Worm (Caenorhabditis elegans): ENCODE data around the gene rhr-1.
"Not testable (repeated sequence)": the region's sequence is repeated elsewhere in the genome, so short reads cannot be mapped to it uniquely, and the experiment has no call there.

The rhr-1 gene

DNA sequence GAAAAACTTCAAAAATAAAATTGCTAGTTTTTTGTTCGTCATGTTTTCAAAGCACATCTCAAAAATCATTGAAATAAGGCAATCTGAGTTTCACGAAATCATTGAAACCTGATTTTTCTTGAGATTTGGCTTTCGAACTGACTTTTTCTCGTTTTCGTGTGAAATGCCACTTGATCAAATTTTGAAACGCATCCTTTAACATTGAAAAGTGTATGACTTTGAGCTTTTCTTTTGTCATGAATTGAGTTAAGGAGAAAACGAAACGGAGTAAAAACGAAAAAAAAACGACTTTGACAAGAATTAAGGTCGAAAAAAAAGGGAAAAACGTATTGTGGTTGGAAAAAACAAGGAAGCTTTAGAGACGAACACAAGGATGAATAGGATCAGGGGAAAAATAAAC is 27.0 kb downstream of the rhr-1 start:
- TF ChIP-seq fkh-10 (GFP tag; optimal IDR thresholded peaks at IDR 0.05): peak; percentile 74
- TF ChIP-seq ceh-20 (GFP tag; IDR thresholded peaks at IDR 0.05): no peak

DNA sequence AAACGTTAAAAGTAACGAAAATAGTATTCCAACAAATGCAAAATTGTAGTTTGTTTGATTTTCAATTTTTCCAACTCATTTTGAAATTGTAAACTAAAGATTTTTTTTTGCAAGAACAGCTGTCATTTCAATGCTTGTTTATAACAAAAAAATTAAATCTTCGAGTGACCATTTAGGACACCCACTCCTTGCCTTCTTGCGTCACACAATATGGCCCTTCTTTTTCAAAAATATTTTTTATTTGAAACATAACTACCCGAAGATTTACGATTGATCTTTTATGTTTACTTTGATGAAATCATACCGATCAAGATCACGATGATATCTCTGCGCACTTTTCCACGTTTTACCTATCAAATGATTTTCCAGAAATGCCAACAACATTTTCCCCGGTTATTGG is 31.8 kb downstream of the rhr-1 start, which contains the start of gene ZC317.2:
TSS of gene ZC317.2 (plus strand) at position 301 of the 400 bp plus-strand sequence.
- TF ChIP-seq aha-1 (tag): peak; percentile 53
- no peak for TF ChIP-seq nhr-41 (GFP tag; IDR thresholded peaks at IDR 0.05)
- TF ChIP-seq nhr-28 (tag; optimal IDR thresholded peaks at IDR 0.05): no peak

DNA sequence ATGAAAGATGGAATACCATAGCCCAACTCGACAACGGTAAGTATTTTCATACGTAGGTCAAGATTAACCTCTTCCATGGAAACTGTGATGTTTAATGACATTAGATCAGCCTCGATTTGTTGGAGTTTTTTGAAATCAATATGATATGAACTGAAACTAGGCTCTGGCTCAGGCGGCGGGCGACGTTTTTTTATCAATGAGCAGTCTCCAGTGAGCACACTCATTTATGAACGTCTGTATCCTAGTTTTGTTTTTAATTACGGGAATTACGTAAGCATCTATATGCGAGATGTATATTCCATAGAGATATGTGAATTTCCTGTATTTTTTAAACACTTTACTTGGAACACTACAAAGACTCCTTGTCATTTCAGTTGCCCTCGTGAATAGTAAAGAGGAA is 34.9 kb downstream of the rhr-1 start, which contains the start of gene srg-67:
TSS of gene srg-67 (minus strand) at position 101 of the 400 bp plus-strand sequence.
- TF ChIP-seq nhr-76 (tag; optimal IDR thresholded peaks at IDR 0.05): no peak
- TF ChIP-seq F44E2.7 (GFP tag; IDR thresholded peaks at IDR 0.05): no peak
- TF ChIP-seq lin-38 (GFP tag; IDR thresholded peaks at IDR 0.05): no peak

DNA sequence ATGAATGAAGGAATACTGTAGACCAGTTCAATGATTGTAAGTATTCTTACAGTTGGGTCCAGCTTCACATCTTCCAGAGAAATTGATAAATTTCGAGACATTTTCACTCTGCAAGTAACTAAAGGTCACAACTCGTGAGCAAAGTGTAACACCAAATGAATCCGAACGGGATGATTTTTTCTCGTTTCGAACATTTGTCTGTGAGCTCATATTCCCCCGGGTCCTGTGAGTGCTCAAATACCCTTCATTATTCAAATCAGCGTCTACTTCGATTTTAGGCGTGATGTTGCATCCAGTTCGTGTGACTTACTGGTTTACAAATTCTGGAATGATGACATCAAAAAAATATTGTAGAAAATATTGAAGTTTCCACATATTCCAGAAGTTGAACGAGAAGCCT is 37.4 kb downstream of the rhr-1 start, which contains the start of gene srg-68:
TSS of gene srg-68 (minus strand) at position 101 of the 400 bp plus-strand sequence.
- TF ChIP-seq lin-13 (GFP tag; optimal IDR thresholded peaks at IDR 0.05): no peak

DNA sequence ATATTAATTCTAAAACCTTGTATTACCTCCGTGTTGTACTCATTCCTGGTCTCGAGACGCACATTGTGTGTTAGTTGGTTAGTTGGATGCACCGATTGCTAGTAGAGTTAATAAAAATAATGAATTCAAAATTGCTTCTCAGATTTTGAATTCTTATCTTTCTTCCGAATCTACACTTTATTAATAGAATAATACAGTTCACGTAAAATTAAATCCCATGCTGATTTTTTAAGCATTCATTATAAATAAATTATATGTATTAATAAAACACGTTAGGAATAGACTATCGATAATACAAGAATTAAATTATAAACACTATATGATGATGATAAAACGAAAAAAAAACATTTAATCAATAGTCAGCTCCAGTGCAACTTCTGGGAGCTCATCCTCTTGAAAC is 40.5 kb downstream of the rhr-1 start, which contains the start of gene ZC317.6:
TSS of gene ZC317.6 (minus strand) at position 101 of the 400 bp plus-strand sequence.
- TF ChIP-seq cey-2 (tag; optimal IDR thresholded peaks at IDR 0.05; ENCODE audit: borderline replicate concordance, insufficient read depth); lin-13 (GFP tag; optimal IDR thresholded peaks at IDR 0.05); mes-2 (tag; optimal IDR thresholded peaks at IDR 0.05; ENCODE audit: poor library complexity, severe bottlenecking): not testable (repeated sequence)

DNA sequence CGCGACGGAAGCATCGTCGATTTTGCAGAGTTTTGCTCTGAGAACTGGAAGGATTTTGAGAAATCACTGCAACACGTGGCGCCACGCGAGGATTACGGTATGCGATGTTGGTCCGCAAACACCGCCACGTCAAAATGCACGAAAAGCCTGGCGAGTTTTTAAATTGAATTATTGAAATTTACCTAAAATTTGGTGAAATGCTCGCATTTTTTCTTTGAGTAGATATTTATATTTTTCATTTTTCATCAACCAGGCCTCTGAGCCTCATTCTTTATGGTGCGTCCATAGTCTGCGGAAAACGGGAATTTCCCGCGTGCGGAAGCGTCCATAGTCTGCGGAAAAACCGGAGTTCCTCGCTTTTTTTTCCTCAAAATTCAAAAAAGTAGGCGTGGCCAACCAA is 43.0 kb downstream of the rhr-1 start, which contains the start of gene ZC317.7:
TSS of gene ZC317.7 (minus strand) at position 101 of the 400 bp plus-strand sequence.
- not testable (repeated sequence) for TF ChIP-seq ceh-44 (GFP tag; IDR thresholded peaks at IDR 0.05); lim-7 (GFP tag; IDR thresholded peaks at IDR 0.05); spr-3 (GFP tag; optimal IDR thresholded peaks at IDR 0.05)

DNA sequence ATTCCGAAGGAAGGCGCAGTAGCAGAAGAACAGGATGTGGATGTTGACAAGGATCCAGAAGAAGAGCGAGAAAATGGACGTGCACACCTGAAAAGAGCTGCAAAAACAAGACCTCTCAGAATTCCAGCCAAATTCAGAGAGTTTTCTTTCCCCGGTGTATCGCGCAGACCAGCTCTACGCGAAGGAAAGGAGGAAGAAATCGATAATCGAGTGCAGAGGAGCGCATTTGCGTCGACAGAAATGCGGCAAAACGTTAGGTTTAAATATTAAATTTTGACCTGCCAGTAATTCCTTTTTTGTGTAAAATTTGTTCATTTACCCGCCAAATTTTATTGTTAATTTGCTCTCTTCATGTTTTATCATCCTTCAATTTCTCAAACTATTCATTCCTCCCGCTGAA is 49.8 kb downstream of the rhr-1 start:
- no peak for TF ChIP-seq lin-13 (GFP tag; optimal IDR thresholded peaks at IDR 0.05)
- TF ChIP-seq egl-27 (tag; optimal IDR thresholded peaks at IDR 0.05): no peak
- no peak for TF ChIP-seq Y75B8A.6 (GFP tag; IDR thresholded peaks at IDR 0.05)
- no peak for TF ChIP-seq daf-8 (GFP tag; IDR thresholded peaks at IDR 0.05)

All from whole organism, L4 larva.